Fruit fly (Drosophila melanogaster) S2 (cell line): Measurements from ENCODE around the gene Ca-Ma2d.

Experiments
- CG8478 ChIP-seq: fragments of >200 bp; optimal IDR thresholded peaks from 2 replicates; lab custom pipeline; 2018
- CTCF ChIP-seq, 2 experiments: fragments of >200 bp; optimal IDR thresholded peaks; 2 replicates each; lab custom pipeline; 2018

DNA sequence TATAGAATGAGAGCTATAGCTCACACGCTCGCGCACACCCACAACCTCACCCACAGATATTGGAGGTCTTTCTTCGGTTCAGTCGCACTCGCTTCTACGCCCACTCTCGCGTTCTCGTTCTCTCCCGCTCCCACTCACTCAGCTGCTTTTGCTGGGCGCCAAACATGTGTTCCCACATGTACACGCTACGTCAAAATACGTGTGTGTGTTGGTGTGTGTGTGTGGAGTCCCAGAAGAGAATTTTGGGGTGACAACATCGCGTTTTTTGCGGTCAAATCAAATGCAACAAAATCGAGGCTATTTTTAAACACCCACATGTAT is 40.2 kb downstream of the Ca-Ma2d start:
- TF ChIP-seq CTCF (optimal IDR thresholded peaks at IDR 0.05; lab: Kevin White, UChicago) (no peak), CG8478 (lab: Kevin White, UChicago) (no peak)
